Worm (Caenorhabditis elegans): ENCODE results near the gene F08G2.8.
A peak's percentile ranks its signal among the peaks of the same experiment; 100 is the strongest.

The F08G2.8 gene

ce11 chrII:13834380-13835194, 17.5 kb upstream of the F08G2.8 start:
- TF ChIP-seq unc-62 (GFP tag; optimal IDR thresholded peaks at IDR 0.05), result no peak
- peak; percentile 96 for TF ChIP-seq hmg-11 (tag; optimal IDR thresholded peaks at IDR 0.05)
- peak; percentile 100 for TF ChIP-seq snpc-4 (tag; optimal IDR thresholded peaks at IDR 0.05)
- peak; percentile 53 for TF ChIP-seq elt-1 (tag; optimal IDR thresholded peaks at IDR 0.05)
- no peak for TF ChIP-seq fkh-2 (tag; optimal IDR thresholded peaks at IDR 0.05)
- TF ChIP-seq nhr-77 (tag; optimal IDR thresholded peaks at IDR 0.05), result peak; percentile 90
- TF ChIP-seq nhr-25 (tag; optimal IDR thresholded peaks at IDR 0.05), result peak; percentile 93
- TF ChIP-seq nhr-12 (tag; optimal IDR thresholded peaks at IDR 0.05), result no peak
- peak; percentile 98 for TF ChIP-seq lin-39 (tag; optimal IDR thresholded peaks at IDR 0.05)
- TF ChIP-seq ama-1 (optimal IDR thresholded peaks at IDR 0.05), result peak; percentile 32
- TF ChIP-seq daf-12 (tag; optimal IDR thresholded peaks at IDR 0.05), result peak; percentile 34
- peak; percentile 74 for TF ChIP-seq R02D3.7 (tag; optimal IDR thresholded peaks at IDR 0.05)
- peak; percentile 60 for TF ChIP-seq elt-2 (tag; optimal IDR thresholded peaks at IDR 0.05)
- peak; percentile 93 for TF ChIP-seq nfya-1 (tag; optimal IDR thresholded peaks at IDR 0.05; ENCODE audit: insufficient read depth)
- peak; percentile 27 for TF ChIP-seq ztf-4 (tag; optimal IDR thresholded peaks at IDR 0.05)
- no peak for TF ChIP-seq ceh-16 (tag; optimal IDR thresholded peaks at IDR 0.05)
- peak; percentile 73 for TF ChIP-seq lsy-12 (tag; optimal IDR thresholded peaks at IDR 0.05)
- TF ChIP-seq mml-1 (tag; optimal IDR thresholded peaks at IDR 0.05), result peak; percentile 41
- TF ChIP-seq nhr-43 (tag; optimal IDR thresholded peaks at IDR 0.05; ENCODE audit: poor library complexity, severe bottlenecking), result peak; percentile 93
- peak; percentile 96 for TF ChIP-seq nhr-23 (tag; optimal IDR thresholded peaks at IDR 0.05)
- peak; percentile 46 for TF ChIP-seq pqm-1 (tag; optimal IDR thresholded peaks at IDR 0.05)
- TF ChIP-seq elt-3 (tag; optimal IDR thresholded peaks at IDR 0.05), result peak in 1 of 3 experiments; percentile 25
- TF ChIP-seq skn-1 (tag; optimal IDR thresholded peaks at IDR 0.05), result peak; percentile 90
- TF ChIP-seq nhr-76 (tag; optimal IDR thresholded peaks at IDR 0.05), result no peak
- TF ChIP-seq nhr-237 (tag; optimal IDR thresholded peaks at IDR 0.05), result peak; percentile 24
- no peak for TF ChIP-seq mdl-1 (tag; optimal IDR thresholded peaks at IDR 0.05)
- TF ChIP-seq ceh-82 (tag; optimal IDR thresholded peaks at IDR 0.05), result peak; percentile 86
- no peak for TF ChIP-seq nhr-67 (tag; optimal IDR thresholded peaks at IDR 0.05)
- TF ChIP-seq fkh-10 (GFP tag; optimal IDR thresholded peaks at IDR 0.05), result peak; percentile 58
- no peak for TF ChIP-seq aly-2 (tag; optimal IDR thresholded peaks at IDR 0.05)
- peak; percentile 81 for TF ChIP-seq jun-1 (tag; optimal IDR thresholded peaks at IDR 0.05)
- TF ChIP-seq sea-2 (GFP tag; optimal IDR thresholded peaks at IDR 0.05), result peak; percentile 78
- TF ChIP-seq nhr-11 (tag; optimal IDR thresholded peaks at IDR 0.05), result no peak
- TF ChIP-seq pha-4 (tag; optimal IDR thresholded peaks at IDR 0.05), result peak; percentile 96
- no peak for TF ChIP-seq nhr-28 (tag; optimal IDR thresholded peaks at IDR 0.05)
- peak; percentile 92 for TF ChIP-seq tbx-2 (tag; optimal IDR thresholded peaks at IDR 0.05)
- TF ChIP-seq ceh-28 (tag; optimal IDR thresholded peaks at IDR 0.05), result peak; percentile 74
- peak; percentile 57 for TF ChIP-seq fos-1 (tag; optimal IDR thresholded peaks at IDR 0.05)
- peak; percentile 89 for TF ChIP-seq egl-5 (tag; optimal IDR thresholded peaks at IDR 0.05)
- TF ChIP-seq zag-1 (tag; optimal IDR thresholded peaks at IDR 0.05), result no peak
- no peak for TF ChIP-seq ztf-11 (tag; optimal IDR thresholded peaks at IDR 0.05)
- TF ChIP-seq unc-39 (tag; optimal IDR thresholded peaks at IDR 0.05), result no peak
- TF ChIP-seq lin-15B (tag; optimal IDR thresholded peaks at IDR 0.05), result peak; percentile 88
- peak; percentile 65 for TF ChIP-seq egl-27 (tag; optimal IDR thresholded peaks at IDR 0.05)
- no peak for TF ChIP-seq ZK546.5 (tag; optimal IDR thresholded peaks at IDR 0.05)
- peak in 1 of 2 experiments; percentile 68 for TF ChIP-seq eor-1 (tag; optimal IDR thresholded peaks at IDR 0.05)
- TF ChIP-seq ceh-9 (tag; optimal IDR thresholded peaks at IDR 0.05), result no peak
